Worm (Caenorhabditis elegans) whole organism, early embryonic: Measurements from ENCODE around the gene trx-1.

Experiments
- F13C5.2 ChIP-seq: sonication (generic microtip); optimal IDR thresholded peaks from 2 replicates; lab custom pipeline; 2017; ENCODE audit warnings: mild to moderate bottlenecking, missing genetic modification characterization, inconsistent platforms, missing compliant biosample characterization
- ama-1 ChIP-seq: fragments of 150-350 bp; optimal IDR thresholded peaks from 2 replicates; lab custom pipeline; 2014
- flt-1 ChIP-seq: fragments of 200-800 bp; sonication (Bioruptor generic); IDR thresholded peaks from 2 replicates; pipeline ENCODE4 v1.3.6; 2022; ENCODE audit warnings: missing genetic modification characterization, missing compliant biosample characterization
- hmg-4 ChIP-seq: fragments of 200-800 bp; sonication (Bioruptor generic); optimal IDR thresholded peaks from 2 replicates; lab custom pipeline; 2018; ENCODE audit warnings: mild to moderate bottlenecking, missing genetic modification characterization, missing compliant biosample characterization
- hnd-1 ChIP-seq: sonication (generic microtip); optimal IDR thresholded peaks from 2 replicates; lab custom pipeline; 2016; ENCODE audit warnings: missing genetic modification characterization, missing compliant biosample characterization
- tbx-11 ChIP-seq: fragments of 200-800 bp; sonication (Bioruptor generic); IDR thresholded peaks from 2 replicates; pipeline ENCODE4 v1.3.6; 2022; ENCODE audit warnings: missing genetic modification characterization, missing compliant biosample characterization

DNA sequence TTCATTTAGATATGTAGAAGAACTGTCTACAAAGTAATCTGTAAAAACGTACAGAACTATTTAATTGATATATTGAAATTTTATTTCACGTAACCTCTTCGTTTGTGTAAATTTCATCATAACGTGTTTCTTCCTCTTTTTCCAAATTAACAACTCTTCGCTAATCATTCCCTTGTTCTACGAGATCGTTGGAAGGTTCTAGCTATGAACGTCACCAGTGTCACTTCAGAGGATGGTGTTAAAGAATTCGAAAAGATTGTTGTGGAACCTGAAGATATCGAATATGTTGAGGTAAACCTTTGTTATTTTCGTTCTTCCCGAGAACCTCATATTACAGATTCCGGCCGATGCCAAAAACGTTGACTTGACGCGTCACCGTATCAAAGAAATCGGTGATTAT is 19.0 kb upstream of the trx-1 start, which contains the start of gene C06A8.6:
- TF ChIP-seq ama-1 (lab: Kevin White, UChicago), result no peak
- no peak for TF ChIP-seq flt-1
- TF ChIP-seq F13C5.2 (tag; lab: Kevin White, UChicago), result no peak
- TF ChIP-seq hnd-1 (tag; lab: Kevin White, UChicago), result no peak
- TF ChIP-seq hmg-4 (GFP tag; lab: Kevin White, UChicago), result no peak
- TF ChIP-seq tbx-11 (GFP tag; lab: Robert Waterston, UW), result no peak
